Fruit fly (Drosophila melanogaster): ENCODE data around the gene CRMP.

CRMP gene

dm6 chr3R:5601044-5601523, 30.2 kb downstream of the CRMP start, which contains the start of the genes kra and SecS (continued):
- TF ChIP-seq CG10959 (GFP tag; IDR thresholded peaks at IDR 0.05) (no peak), en (GFP tag; optimal IDR thresholded peaks at IDR 0.05) (no peak), CG32772 (GFP tag; IDR thresholded peaks at IDR 0.05) (no peak), CG31388 (GFP tag; optimal IDR thresholded peaks at IDR 0.05) (no peak), CG18599 (GFP tag; optimal IDR thresholded peaks at IDR 0.05) (peak; percentile 72), gcm2 (GFP tag; optimal IDR thresholded peaks at IDR 0.05) (no peak), dan (GFP tag; IDR thresholded peaks at IDR 0.05) (no peak), her (GFP tag; optimal IDR thresholded peaks at IDR 0.05) (no peak), hth (optimal IDR thresholded peaks at IDR 0.05) (no peak), Aef1 (GFP tag; IDR thresholded peaks at IDR 0.05) (no peak), disco-r (GFP tag; optimal IDR thresholded peaks at IDR 0.05) (no peak), CG2712 (tag; optimal IDR thresholded peaks at IDR 0.05) (peak; percentile 69), Fer3 (tag; optimal IDR thresholded peaks at IDR 0.05) (peak; percentile 57), CG10654 (GFP tag; optimal IDR thresholded peaks at IDR 0.05) (peak; percentile 62), stc (GFP tag; IDR thresholded peaks at IDR 0.05) (no peak), Abd-B (GFP tag; optimal IDR thresholded peaks at IDR 0.05) (no peak), dpn (GFP tag; optimal IDR thresholded peaks at IDR 0.05) (peak; percentile 67 to 68), CG14710 (tag; optimal IDR thresholded peaks at IDR 0.05) (peak; percentile 86), twi (tag; optimal IDR thresholded peaks at IDR 0.05) (peak; percentile 27), NC2β (GFP tag; optimal IDR thresholded peaks at IDR 0.05) (peak; percentile 40), CG32532 (GFP tag; IDR thresholded peaks at IDR 0.05) (no peak), CG15479 (GFP tag; optimal IDR thresholded peaks at IDR 0.05) (no peak), usp (GFP tag; optimal IDR thresholded peaks at IDR 0.05) (no peak), CG10366 (GFP tag; IDR thresholded peaks at IDR 0.05) (no peak), chm (GFP tag; IDR thresholded peaks at IDR 0.05) (no peak), CG6791 (GFP tag; IDR thresholded peaks at IDR 0.05; ENCODE audit: partially characterized antibody) (no peak), PHDP (tag; optimal IDR thresholded peaks at IDR 0.05) (peak; percentile 59), CG5245 (GFP tag; optimal IDR thresholded peaks at IDR 0.05) (peak; percentile 49), Six4 (GFP tag; optimal IDR thresholded peaks at IDR 0.05) (peak; percentile 30), Lhr (GFP tag; optimal IDR thresholded peaks at IDR 0.05) (peak; percentile 85), CG3995 (GFP tag; optimal IDR thresholded peaks at IDR 0.05) (peak; percentile 43), scrt (GFP tag; optimal IDR thresholded peaks at IDR 0.05) (peak; percentile 46), CG8924 (tag; optimal IDR thresholded peaks at IDR 0.05) (peak; percentile 48), klu (GFP tag; IDR thresholded peaks at IDR 0.05) (no peak), Dek (tag; optimal IDR thresholded peaks at IDR 0.05) (peak; percentile 29), CG12071 (GFP tag; optimal IDR thresholded peaks at IDR 0.05) (peak; percentile 27), CG17361 (GFP tag; IDR thresholded peaks at IDR 0.05) (no peak), Hr51 (GFP tag; optimal IDR thresholded peaks at IDR 0.05) (peak; percentile 72 to 77), lilli (GFP tag; optimal IDR thresholded peaks at IDR 0.05) (peak; percentile 73), CG8290 (GFP tag; optimal IDR thresholded peaks at IDR 0.05) (peak; percentile 48), CG8290 (tag; optimal IDR thresholded peaks at IDR 0.05) (peak in 1 of 2 experiments; percentile 78), CG11085 (GFP tag; IDR thresholded peaks at IDR 0.05) (no peak), CG7963 (GFP tag; IDR thresholded peaks at IDR 0.05; ENCODE audit: partially characterized antibody) (no peak), tgo (GFP tag; IDR thresholded peaks at IDR 0.05) (no peak), CrebB (tag; optimal IDR thresholded peaks at IDR 0.05) (peak; percentile 56), CG6813 (GFP tag; optimal IDR thresholded peaks at IDR 0.05) (no peak), CG6175 (GFP tag; IDR thresholded peaks at IDR 0.05) (no peak), slou (GFP tag; optimal IDR thresholded peaks at IDR 0.05) (peak; percentile 65), cas (GFP tag; IDR thresholded peaks at IDR 0.05) (no peak), CG33213 (GFP tag; optimal IDR thresholded peaks at IDR 0.05) (peak; percentile 65), crc (GFP tag; optimal IDR thresholded peaks at IDR 0.05) (no peak), NK7.1 (GFP tag; optimal IDR thresholded peaks at IDR 0.05) (no peak)
